Fruit fly (Drosophila melanogaster) whole organism: Measurements from ENCODE around the gene Dus4.

Experiments
- CG8478 ChIP-seq: fragments of >200 bp; optimal IDR thresholded peaks from 2 replicates; lab custom pipeline; 2018; ENCODE audit warnings: inconsistent platforms
- EcR ChIP-seq, 2 experiments: fragments of >200 bp; optimal IDR thresholded peaks; 2 replicates each; lab custom pipeline; 2017; ENCODE audit warnings: missing biosample characterization in 2 of 2, missing genetic modification characterization in 2 of 2, missing genetic modification reagents in 2 of 2

DNA sequence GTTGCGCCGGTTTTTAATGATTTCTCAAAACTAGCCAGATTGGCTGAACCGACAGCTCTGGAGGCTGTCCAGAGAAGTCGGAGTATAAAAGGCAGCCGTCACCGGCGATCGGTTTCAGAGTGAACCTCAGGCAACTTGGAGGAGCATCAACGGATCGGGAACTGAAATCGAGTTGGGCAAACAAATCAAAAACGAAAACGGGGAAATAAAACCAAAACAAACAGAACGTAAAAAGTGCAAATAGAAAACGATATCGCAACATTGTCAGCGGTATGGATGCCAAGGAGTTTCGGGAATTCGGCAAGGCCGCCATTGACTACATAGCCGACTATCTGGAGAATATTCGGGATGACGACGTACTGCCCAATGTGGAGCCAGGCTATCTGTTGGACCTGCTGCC, 48.6 kb downstream of the Dus4 start:
- TF ChIP-seq EcR (GFP tag; optimal IDR thresholded peaks at IDR 0.05; lab: Kevin White, UChicago) (no peak), CG8478 (lab: Kevin White, UChicago) (no peak)
